ENCODE assay signal across 2 worm cellular contexts in genomic region chrV:10578938-10579337, ce11.
TF ChIP-seq lines count a peak whose summit lies in the region.

Gene erh-1 (minus strand): TSS chrV:10579141.
Gene lpd-9 (plus strand): TSS chrV:10579305.

TF ChIP-seq in whole organism, L2 larva, 48 proteins besides CTCF, POLR2A, EP300 and RAD21 (continued from another document):
- TF ChIP-seq sma-9 (GFP tag; optimal IDR thresholded peaks at IDR 0.05; lab: Kevin White, UChicago) (peak; percentile 85), sma-9 (tag; optimal IDR thresholded peaks at IDR 0.05; lab: Kevin White, UChicago) (no peak), nhr-129 (tag; optimal IDR thresholded peaks at IDR 0.05; lab: Kevin White, UChicago) (peak; percentile 51), C34F6.9 (tag; optimal IDR thresholded peaks at IDR 0.05; lab: Kevin White, UChicago) (peak; percentile 90), lsy-2 (tag; optimal IDR thresholded peaks at IDR 0.05; lab: Kevin White, UChicago) (peak; percentile 81 to 86), ztf-11 (tag; optimal IDR thresholded peaks at IDR 0.05; lab: Kevin White, UChicago) (no peak), mab-5 (tag; optimal IDR thresholded peaks at IDR 0.05; lab: Kevin White, UChicago) (peak; percentile 72), fos-1 (tag; optimal IDR thresholded peaks at IDR 0.05; lab: Kevin White, UChicago) (peak; percentile 29)

TF ChIP-seq in whole organism, L4 larva, 104 proteins besides CTCF, POLR2A, EP300 and RAD21 (continued from another document):
- TF ChIP-seq nhr-11 (tag; optimal IDR thresholded peaks at IDR 0.05; lab: Kevin White, UChicago) (peak; percentile 13), pha-4 (GFP tag; IDR thresholded peaks at IDR 0.05; lab: Robert Waterston, UW) (peak; percentile 62; the same call in 1 of the 2 replicates), pha-4 (tag; optimal IDR thresholded peaks at IDR 0.05; lab: Kevin White, UChicago) (peak; percentile 82), ceh-20 (GFP tag; IDR thresholded peaks at IDR 0.05; lab: Robert Waterston, UW) (peak; percentile 78), F49E8.2 (tag; optimal IDR thresholded peaks at IDR 0.05; lab: Kevin White, UChicago; ENCODE audit: borderline replicate concordance) (peak; percentile 33), rbr-2 (tag; optimal IDR thresholded peaks at IDR 0.05; lab: Kevin White, UChicago) (peak; percentile 77), aha-1 (tag; lab: Kevin White, UChicago) (no peak), nhr-77 (tag; optimal IDR thresholded peaks at IDR 0.05; lab: Kevin White, UChicago) (peak; percentile 46), dmd-9 (GFP tag; IDR thresholded peaks at IDR 0.05; lab: Robert Waterston, UW) (no peak), php-3 (GFP tag; IDR thresholded peaks at IDR 0.05; lab: Robert Waterston, UW) (peak; percentile 73; the same call in 1 of the 2 replicates), nhr-102 (tag; optimal IDR thresholded peaks at IDR 0.05; lab: Kevin White, UChicago) (peak; percentile 76), arid-1 (GFP tag; conservative IDR thresholded peaks at IDR 0.05; lab: Robert Waterston, UW) (0 out of 2 replicates have a peak, but pooled peaks have one; percentile 24), lin-13 (GFP tag; optimal IDR thresholded peaks at IDR 0.05; lab: Kevin White, UChicago) (no peak), mep-1 (tag; optimal IDR thresholded peaks at IDR 0.05; lab: Kevin White, UChicago) (peak; percentile 80), mdt-29 (GFP tag; IDR thresholded peaks at IDR 0.05; lab: Robert Waterston, UW) (0 out of 2 replicates have a peak, but pooled peaks have one; percentile 29), unc-39 (tag; optimal IDR thresholded peaks at IDR 0.05; lab: Kevin White, UChicago) (no peak), lin-38 (GFP tag; IDR thresholded peaks at IDR 0.05; lab: Robert Waterston, UW) (peak; percentile 84), dpl-1 (GFP tag; optimal IDR thresholded peaks at IDR 0.05; lab: Kevin White, UChicago) (peak; percentile 80), F10B5.3 (tag; optimal IDR thresholded peaks at IDR 0.05; lab: Kevin White, UChicago) (peak; percentile 49), daf-16 (GFP tag; optimal IDR thresholded peaks at IDR 0.05; lab: Kevin White, UChicago) (peak in 1 of 2 experiments; percentile 43), daf-16 (tag; optimal IDR thresholded peaks at IDR 0.05; lab: Kevin White, UChicago) (peak; percentile 58), zag-1 (tag; optimal IDR thresholded peaks at IDR 0.05; lab: Kevin White, UChicago) (no peak), hlh-11 (tag; optimal IDR thresholded peaks at IDR 0.05; lab: Kevin White, UChicago) (peak; percentile 69), nhr-28 (tag; optimal IDR thresholded peaks at IDR 0.05; lab: Kevin White, UChicago) (peak; percentile 7), F37D6.2 (tag; optimal IDR thresholded peaks at IDR 0.05; lab: Kevin White, UChicago) (peak; percentile 50), mdl-1 (tag; optimal IDR thresholded peaks at IDR 0.05; lab: Kevin White, UChicago) (peak in 1 of 2 experiments; percentile 32), nhr-237 (tag; optimal IDR thresholded peaks at IDR 0.05; lab: Kevin White, UChicago) (no peak), nhr-111 (GFP tag; optimal IDR thresholded peaks at IDR 0.05; lab: Kevin White, UChicago) (no peak)
